Worm (Caenorhabditis elegans) whole organism, L4 larva: ENCODE data around the gene abhd-3.2.

Source experiments
- ZK337.2 ChIP-seq: fragments of 200-800 bp; sonication (Bioruptor generic); IDR thresholded peaks from 2 replicates; pipeline ENCODE4 v1.3.6; 2022; ENCODE audit warnings: missing genetic modification reagents, missing genetic modification characterization, missing compliant biosample characterization
- cey-2 ChIP-seq: sonication (generic microtip); optimal IDR thresholded peaks from 3 replicates; lab custom pipeline; 2017; ENCODE audit warnings: missing genetic modification characterization, mild to moderate bottlenecking, missing compliant biosample characterization, antibody characterized with exemption, borderline replicate concordance; ENCODE audit not compliant: insufficient read depth
- lin-13 ChIP-seq: fragments of 150-350 bp; optimal IDR thresholded peaks from 2 replicates; lab custom pipeline; 2014; ENCODE audit warnings: missing biosample characterization, missing genetic modification reagents, missing genetic modification characterization
- mep-1 ChIP-seq: fragments of 150-350 bp; sonication (generic microtip); optimal IDR thresholded peaks from 3 replicates; lab custom pipeline; 2014; ENCODE audit warnings: missing biosample characterization, missing genetic modification characterization
- nhr-77 ChIP-seq: fragments of 150-350 bp; optimal IDR thresholded peaks from 2 replicates; lab custom pipeline; 2014; ENCODE audit warnings: missing biosample characterization, missing genetic modification characterization
- unc-130 ChIP-seq: sonication (generic microtip); optimal IDR thresholded peaks from 2 replicates; lab custom pipeline; 2016; ENCODE audit warnings: missing genetic modification reagents, missing genetic modification characterization, missing compliant biosample characterization
- zag-1 ChIP-seq: fragments of 150-350 bp; optimal IDR thresholded peaks from 2 replicates; lab custom pipeline; 2014; ENCODE audit warnings: missing biosample characterization, missing genetic modification characterization
- zip-2 ChIP-seq: fragments of 150-350 bp; optimal IDR thresholded peaks from 2 replicates; lab custom pipeline; 2014; ENCODE audit warnings: missing biosample characterization, missing genetic modification characterization

DNA sequence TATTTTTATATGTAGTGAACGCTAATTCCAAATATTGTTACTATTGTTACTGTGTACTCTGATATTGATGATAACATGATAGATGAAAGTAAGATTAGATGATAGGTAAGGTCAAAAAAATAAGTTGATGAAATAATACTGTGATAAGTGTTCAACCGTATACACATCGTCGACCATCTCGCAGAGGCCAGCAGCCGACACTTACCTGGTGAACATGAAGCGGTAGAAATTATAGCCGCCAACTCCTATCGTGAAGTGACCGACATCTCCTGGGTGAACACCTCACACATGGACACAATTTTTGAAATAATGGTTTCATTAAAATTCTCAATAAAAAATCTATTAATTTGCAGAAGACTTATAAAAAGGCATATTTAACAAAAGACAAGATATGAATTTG, 49.6 kb upstream of the abhd-3.2 start:
- TF ChIP-seq mep-1 (tag; lab: Kevin White, UChicago) (no peak), lin-13 (GFP tag; lab: Kevin White, UChicago) (no peak), nhr-77 (tag; lab: Kevin White, UChicago) (no peak), cey-2 (no peak), zip-2 (tag; lab: Kevin White, UChicago) (no peak), unc-130 (GFP tag; lab: Kevin White, UChicago) (no peak), ZK337.2 (GFP tag; lab: Robert Waterston, UW) (no peak), zag-1 (tag; lab: Kevin White, UChicago) (no peak)
